Worm (Caenorhabditis elegans) whole organism, L1 larva: ENCODE data around the gene srx-48.

Experiments
- F16B12.6 ChIP-seq: fragments of 150-350 bp; optimal IDR thresholded peaks from 2 replicates; lab custom pipeline; 2014; ENCODE audit warnings: missing biosample characterization, missing genetic modification characterization
- aha-1 ChIP-seq: fragments of 150-350 bp; optimal IDR thresholded peaks from 2 replicates; lab custom pipeline; 2014; ENCODE audit warnings: missing biosample characterization, missing genetic modification characterization
- alr-1 ChIP-seq: fragments of 200-800 bp; sonication (Bioruptor generic); optimal IDR thresholded peaks from 2 replicates; lab custom pipeline; 2018; ENCODE audit warnings: borderline replicate concordance, mild to moderate bottlenecking, missing genetic modification characterization, missing compliant biosample characterization
- aly-2 ChIP-seq: fragments of 150-350 bp; optimal IDR thresholded peaks from 2 replicates; lab custom pipeline; 2014; ENCODE audit warnings: missing biosample characterization, missing genetic modification characterization
- ama-1 ChIP-seq: fragments of 150-350 bp; optimal IDR thresholded peaks from 2 replicates; lab custom pipeline; 2014
- ceh-8 ChIP-seq: fragments of 200-800 bp; sonication (Bioruptor generic); optimal IDR thresholded peaks from 2 replicates; lab custom pipeline; 2018; ENCODE audit warnings: mild to moderate bottlenecking, missing genetic modification characterization, moderate library complexity, missing compliant biosample characterization
- ceh-90 ChIP-seq: sonication (generic microtip); optimal IDR thresholded peaks from 2 replicates; lab custom pipeline; 2016; ENCODE audit warnings: missing genetic modification characterization, missing compliant biosample characterization
- ces-1 ChIP-seq: fragments of 150-350 bp; optimal IDR thresholded peaks from 2 replicates; lab custom pipeline; 2014; ENCODE audit warnings: missing biosample characterization, missing genetic modification reagents, missing genetic modification characterization
- dpl-1 ChIP-seq, 3 experiments: fragments of 150-350 bp in 2 of 3; sonication (generic microtip) in 1 of 3; optimal IDR thresholded peaks; 2 replicates each; lab custom pipeline; 2014 to 2017; ENCODE audit warnings: missing biosample characterization in 3 of 3, missing genetic modification characterization in 3 of 3, missing genetic modification reagents in 3 of 3
- efl-1 ChIP-seq, 4 experiments: fragments of 150-350 bp; optimal IDR thresholded peaks in 3 of 4; peaks in 1 of 4; 1 replicate in 1 of 4; 2 replicates in 3 of 4; lab custom pipeline; 2014; ENCODE audit warnings: missing biosample characterization in 2 of 4, missing genetic modification characterization in 2 of 4, missing genetic modification reagents in 2 of 4
- efl-3 ChIP-seq: fragments of 200-800 bp; sonication (Bioruptor generic); optimal IDR thresholded peaks from 2 replicates; lab custom pipeline; 2018; ENCODE audit warnings: mild to moderate bottlenecking, missing genetic modification characterization, missing compliant biosample characterization
- egl-27 ChIP-seq, 2 experiments: fragments of 150-350 bp in 1 of 2; sonication (generic microtip); optimal IDR thresholded peaks; 3 replicates each; lab custom pipeline; 2017 to 2018; ENCODE audit warnings: missing biosample characterization in 2 of 2, missing genetic modification characterization in 2 of 2, missing genetic modification reagents in 2 of 2
- elt-3 ChIP-seq, 6 experiments: fragments of 150-350 bp in 1 of 6; sonication (generic microtip); optimal IDR thresholded peaks; 2 replicates each; lab custom pipeline; 2017 to 2018; ENCODE audit warnings: missing biosample characterization in 6 of 6, missing genetic modification characterization in 6 of 6, inconsistent platforms in 1 of 6
- fkh-4 ChIP-seq: sonication (generic microtip); optimal IDR thresholded peaks from 2 replicates; lab custom pipeline; 2016; ENCODE audit warnings: missing compliant biosample characterization, missing genetic modification characterization, borderline replicate concordance
- fos-1 ChIP-seq: fragments of 150-350 bp; optimal IDR thresholded peaks from 2 replicates; lab custom pipeline; 2014; ENCODE audit warnings: missing biosample characterization, missing genetic modification characterization
- hlh-17 ChIP-seq: fragments of 200-800 bp; sonication (Bioruptor generic); optimal IDR thresholded peaks from 2 replicates; lab custom pipeline; 2018; ENCODE audit warnings: missing genetic modification characterization, mild to moderate bottlenecking, missing compliant biosample characterization, moderate library complexity, borderline replicate concordance
- irx-1 ChIP-seq: sonication (generic microtip); optimal IDR thresholded peaks from 2 replicates; lab custom pipeline; 2016; ENCODE audit warnings: missing genetic modification characterization, missing compliant biosample characterization
- isw-1 ChIP-seq: fragments of 200-800 bp; sonication (Bioruptor generic); IDR thresholded peaks from 2 replicates; pipeline ENCODE4 v1.3.6; 2022; ENCODE audit warnings: missing genetic modification characterization, missing compliant biosample characterization
- jun-1 ChIP-seq: fragments of 150-350 bp; optimal IDR thresholded peaks from 2 replicates; lab custom pipeline; 2014; ENCODE audit warnings: missing biosample characterization, missing genetic modification reagents, missing genetic modification characterization
- lin-13 ChIP-seq: fragments of 150-350 bp; optimal IDR thresholded peaks from 2 replicates; lab custom pipeline; 2014; ENCODE audit warnings: missing biosample characterization, missing genetic modification reagents, missing genetic modification characterization
- lin-14 ChIP-seq: fragments of 200-800 bp; sonication (Bioruptor generic); optimal IDR thresholded peaks from 2 replicates; lab custom pipeline; 2018; ENCODE audit warnings: mild to moderate bottlenecking, missing genetic modification characterization, moderate library complexity, missing compliant biosample characterization
- lsy-2 ChIP-seq, 2 experiments: fragments of 150-350 bp; optimal IDR thresholded peaks; 2 replicates each; lab custom pipeline; 2014; ENCODE audit warnings: missing biosample characterization in 2 of 2, missing genetic modification characterization in 2 of 2
- mdl-1 ChIP-seq, 2 experiments: fragments of 150-350 bp; optimal IDR thresholded peaks; 2 replicates each; lab custom pipeline; 2014 to 2017; ENCODE audit warnings: missing biosample characterization in 2 of 2, missing genetic modification characterization in 2 of 2, inconsistent platforms in 1 of 2
- nhr-11 ChIP-seq: fragments of 150-350 bp; optimal IDR thresholded peaks from 2 replicates; lab custom pipeline; 2014; ENCODE audit warnings: missing biosample characterization, missing genetic modification characterization
- nhr-71 ChIP-seq: sonication (generic microtip); optimal IDR thresholded peaks from 2 replicates; lab custom pipeline; 2016; ENCODE audit warnings: mild to moderate bottlenecking, missing genetic modification characterization, moderate library complexity, missing compliant biosample characterization
- nhr-90 ChIP-seq: sonication (generic microtip); optimal IDR thresholded peaks from 2 replicates; lab custom pipeline; 2016; ENCODE audit warnings: mild to moderate bottlenecking, missing genetic modification characterization, missing compliant biosample characterization; ENCODE audit not compliant: poor library complexity
- pqm-1 ChIP-seq: sonication (generic microtip); optimal IDR thresholded peaks from 3 replicates; lab custom pipeline; 2017; ENCODE audit warnings: missing biosample characterization, missing genetic modification characterization
- rnt-1 ChIP-seq: sonication (generic microtip); optimal IDR thresholded peaks from 2 replicates; lab custom pipeline; 2016; ENCODE audit warnings: mild to moderate bottlenecking, missing genetic modification characterization, moderate library complexity, missing compliant biosample characterization
- snpc-4 ChIP-seq: fragments of 150-350 bp; optimal IDR thresholded peaks from 2 replicates; lab custom pipeline; 2014; ENCODE audit warnings: missing biosample characterization, missing genetic modification characterization
- snu-23 ChIP-seq: sonication (generic microtip); optimal IDR thresholded peaks from 2 replicates; lab custom pipeline; 2016; ENCODE audit warnings: missing genetic modification characterization, missing compliant biosample characterization
- sox-4 ChIP-seq: sonication (generic microtip); optimal IDR thresholded peaks from 2 replicates; lab custom pipeline; 2016; ENCODE audit warnings: missing genetic modification characterization, missing compliant biosample characterization
- sup-37 ChIP-seq: fragments of 200-800 bp; sonication (Bioruptor generic); optimal IDR thresholded peaks from 2 replicates; lab custom pipeline; 2018; ENCODE audit warnings: mild to moderate bottlenecking, missing genetic modification characterization, missing compliant biosample characterization
- unc-86 ChIP-seq: sonication (generic microtip); optimal IDR thresholded peaks from 2 replicates; lab custom pipeline; 2016; ENCODE audit warnings: missing genetic modification characterization, missing compliant biosample characterization
- unc-98 ChIP-seq: fragments of 200-800 bp; sonication (Bioruptor generic); IDR thresholded peaks from 2 replicates; pipeline ENCODE4 v1.3.6; 2022; ENCODE audit warnings: missing genetic modification characterization, missing compliant biosample characterization
- vab-15 ChIP-seq: sonication (generic microtip); optimal IDR thresholded peaks from 2 replicates; lab custom pipeline; 2017; ENCODE audit warnings: missing genotype, mild to moderate bottlenecking, missing genetic modification characterization, missing compliant biosample characterization
- ztf-11 ChIP-seq, 2 experiments: sonication (generic microtip); optimal IDR thresholded peaks; 2 replicates each; lab custom pipeline; 2016 to 2017; ENCODE audit warnings: missing genetic modification characterization in 2 of 2, missing biosample characterization in 1 of 2, missing compliant biosample characterization in 1 of 2
- ztf-4 ChIP-seq: fragments of 150-350 bp; optimal IDR thresholded peaks from 2 replicates; lab custom pipeline; 2014; ENCODE audit warnings: missing biosample characterization, missing genetic modification characterization

Gene srx-48

DNA sequence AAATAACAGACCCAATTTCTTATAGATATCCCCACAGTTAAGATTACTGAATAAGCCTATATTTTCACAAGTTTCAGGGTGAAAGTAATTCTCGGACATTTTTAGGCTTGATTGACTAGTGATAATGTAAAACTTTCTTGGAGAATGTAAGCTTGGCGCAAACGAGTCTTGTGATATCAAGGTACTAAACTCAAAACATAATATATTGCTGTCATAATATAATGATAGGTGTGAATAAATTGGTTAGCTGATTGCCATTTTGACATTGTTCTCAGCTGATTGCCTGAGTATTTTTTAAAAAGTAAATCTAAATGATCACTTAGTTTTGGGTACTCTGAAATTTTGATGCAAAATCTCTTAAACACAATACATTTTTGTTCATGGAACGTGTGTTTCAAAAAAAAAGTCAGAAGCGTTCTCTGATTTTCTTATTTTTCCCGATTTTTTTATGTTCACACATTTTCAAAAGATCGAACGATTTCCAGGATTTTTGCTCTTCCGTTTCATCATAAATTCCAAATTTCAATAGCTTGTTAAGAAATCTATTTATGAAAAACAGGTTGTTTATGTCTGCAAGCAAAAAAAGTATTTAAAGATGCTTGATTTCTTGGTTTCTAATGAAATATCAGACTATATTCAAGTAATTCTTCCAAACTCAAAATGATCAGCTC, 22.1 kb downstream of the srx-48 start, which contains the start of the genes srw-19 and srx-51:
TSS of gene srw-19 (minus strand) at position 101 of the 671 bp plus-strand sequence.
TSS of gene srx-51 (plus strand) at position 621 of the 671 bp plus-strand sequence.
- TF ChIP-seq unc-86 (tag; lab: Kevin White, UChicago) = no peak
- TF ChIP-seq sup-37 (GFP tag; lab: Kevin White, UChicago) = no peak
- no peak for TF ChIP-seq unc-98 (GFP tag; lab: Robert Waterston, UW)
- no peak for TF ChIP-seq ama-1 (lab: Kevin White, UChicago)
- no peak for TF ChIP-seq pqm-1 (tag; lab: Kevin White, UChicago)
- TF ChIP-seq elt-3 (tag; optimal IDR thresholded peaks at IDR 0.05; lab: Kevin White, UChicago) = no peak
- TF ChIP-seq ztf-11 (tag; optimal IDR thresholded peaks at IDR 0.05; lab: Kevin White, UChicago) = no peak
- no peak for TF ChIP-seq nhr-71 (tag; lab: Kevin White, UChicago)
- TF ChIP-seq sox-4 (tag; lab: Kevin White, UChicago) = no peak

DNA sequence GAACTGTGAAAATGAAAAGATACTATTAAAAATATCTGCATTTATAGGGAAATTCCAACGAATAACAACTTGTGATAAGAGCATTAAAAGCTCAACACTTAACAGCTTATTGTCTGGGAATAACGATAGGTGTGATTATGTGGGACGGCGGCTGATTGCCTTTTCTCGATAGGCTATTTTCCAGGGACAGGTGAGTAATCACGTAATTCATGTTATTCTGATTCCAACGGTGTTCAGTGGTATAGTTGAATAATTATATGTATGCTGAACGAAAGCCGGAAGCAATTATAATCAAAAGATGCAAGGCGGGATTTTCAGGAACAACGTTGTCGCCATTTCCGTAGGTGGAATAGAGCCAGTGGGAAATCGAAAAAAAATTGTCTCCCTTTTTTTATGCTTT, 26.6 kb downstream of the srx-48 start, which contains the start of gene srw-17:
TSS of gene srw-17 (minus strand) at position 101 of the 400 bp plus-strand sequence.
- TF ChIP-seq hlh-17 (GFP tag; lab: Kevin White, UChicago) (no peak), vab-15 (tag; lab: Kevin White, UChicago) (no peak), ceh-90 (tag; lab: Kevin White, UChicago) (no peak), fos-1 (tag; lab: Kevin White, UChicago) (no peak), rnt-1 (tag; lab: Kevin White, UChicago) (no peak), lin-13 (GFP tag; lab: Kevin White, UChicago) (no peak), elt-3 (tag; optimal IDR thresholded peaks at IDR 0.05; lab: Kevin White, UChicago) (no peak), aha-1 (tag; lab: Kevin White, UChicago) (no peak), F16B12.6 (tag; lab: Kevin White, UChicago) (no peak), jun-1 (tag; lab: Kevin White, UChicago) (no peak), nhr-71 (tag; lab: Kevin White, UChicago) (no peak), lsy-2 (tag; optimal IDR thresholded peaks at IDR 0.05; lab: Kevin White, UChicago) (no peak), ztf-4 (tag; lab: Kevin White, UChicago) (no peak), ceh-8 (no peak), efl-1 (optimal IDR thresholded peaks at IDR 0.05; lab: Kevin White, UChicago) (no peak), efl-1 (GFP tag; optimal IDR thresholded peaks at IDR 0.05 in 1 of 2; lab: Kevin White, UChicago) (no peak), efl-3 (GFP tag; lab: Kevin White, UChicago) (no peak), nhr-11 (tag; lab: Kevin White, UChicago) (no peak), aly-2 (tag; lab: Kevin White, UChicago) (no peak), mdl-1 (tag; optimal IDR thresholded peaks at IDR 0.05; lab: Kevin White, UChicago) (no peak), alr-1 (tag; lab: Kevin White, UChicago) (no peak)

DNA sequence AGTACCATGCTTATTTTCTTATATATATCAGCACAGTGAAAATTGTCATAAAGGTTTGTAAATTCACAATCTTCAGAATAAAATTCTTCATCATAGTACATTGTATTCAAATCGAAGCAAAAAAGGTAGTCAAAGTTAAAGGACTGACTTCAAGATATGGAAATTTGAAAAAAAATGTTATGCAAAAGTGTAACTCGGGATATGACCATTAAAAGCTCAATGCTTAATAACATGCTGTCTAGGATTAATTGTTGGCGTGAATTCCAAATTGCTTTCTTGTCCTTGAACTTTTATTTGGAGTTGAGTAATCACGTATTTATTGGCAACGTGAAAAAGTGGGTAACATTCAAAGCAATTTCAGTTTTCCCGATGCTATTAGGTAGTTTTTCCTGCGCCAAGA, 28.8 kb downstream of the srx-48 start, which contains the start of gene srw-16:
TSS of gene srw-16 (minus strand) at position 101 of the 400 bp plus-strand sequence.
- TF ChIP-seq sup-37 (GFP tag; lab: Kevin White, UChicago) (no peak), snpc-4 (no peak), ztf-4 (tag; lab: Kevin White, UChicago) (no peak), isw-1 (no peak), irx-1 (tag; lab: Kevin White, UChicago) (no peak), nhr-90 (tag; lab: Kevin White, UChicago) (no peak), dpl-1 (GFP tag; optimal IDR thresholded peaks at IDR 0.05; lab: Kevin White, UChicago) (no peak), fkh-4 (tag; lab: Kevin White, UChicago) (no peak)

DNA sequence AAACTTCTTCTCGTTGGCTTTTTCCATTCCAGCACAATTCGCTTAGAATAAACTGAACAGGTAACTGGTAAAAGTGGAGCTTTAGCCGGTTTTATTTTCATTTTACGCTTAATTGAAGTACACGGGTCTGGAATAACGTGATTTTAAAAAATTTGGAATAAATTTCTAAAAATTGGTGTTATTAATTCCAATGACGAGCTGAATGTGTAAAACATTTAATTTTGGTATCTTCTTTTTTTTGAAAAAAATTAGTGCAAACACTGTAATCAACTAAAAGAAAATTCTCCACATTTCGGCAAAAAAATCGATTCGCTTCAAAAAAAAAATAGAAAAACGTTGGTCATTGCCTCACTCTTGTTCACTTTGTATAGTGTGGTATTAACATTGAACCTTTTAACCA, 31.3 kb downstream of the srx-48 start, which contains the start of gene T10H4.4:
TSS of gene T10H4.4 (minus strand) at position 101 of the 400 bp plus-strand sequence.
- TF ChIP-seq ceh-8 (no peak), hlh-17 (GFP tag; lab: Kevin White, UChicago) (no peak), fkh-4 (tag; lab: Kevin White, UChicago) (no peak), ces-1 (GFP tag; lab: Kevin White, UChicago) (no peak), lin-13 (GFP tag; lab: Kevin White, UChicago) (no peak), sup-37 (GFP tag; lab: Kevin White, UChicago) (no peak), snu-23 (GFP tag; lab: Kevin White, UChicago) (no peak), aha-1 (tag; lab: Kevin White, UChicago) (no peak), unc-86 (tag; lab: Kevin White, UChicago) (no peak), dpl-1 (GFP tag; optimal IDR thresholded peaks at IDR 0.05; lab: Kevin White, UChicago) (no peak), egl-27 (tag; optimal IDR thresholded peaks at IDR 0.05; lab: Kevin White, UChicago) (no peak), lin-14 (GFP tag; lab: Kevin White, UChicago) (no peak)
